Worm (Caenorhabditis elegans) whole organism, L2 larva: Measurements from ENCODE around the gene tsen-54.
A peak's percentile ranks its signal among the peaks of the same experiment; 100 is the strongest.

Experiments
- C34F6.9 ChIP-seq: fragments of 150-350 bp; optimal IDR thresholded peaks from 2 replicates; lab custom pipeline; 2014; ENCODE audit warnings: missing biosample characterization, missing genetic modification characterization
- F13H6.1 ChIP-seq: sonication (generic microtip); optimal IDR thresholded peaks from 2 replicates; lab custom pipeline; 2016; ENCODE audit warnings: missing genetic modification characterization, missing compliant biosample characterization
- R02D3.7 ChIP-seq: fragments of 150-350 bp; optimal IDR thresholded peaks from 2 replicates; lab custom pipeline; 2014; ENCODE audit warnings: missing biosample characterization, missing genetic modification characterization
- Y55F3AM.14 ChIP-seq: fragments of 200-800 bp; sonication (Bioruptor generic); optimal IDR thresholded peaks from 2 replicates; lab custom pipeline; 2018; ENCODE audit warnings: mild to moderate bottlenecking, missing genetic modification characterization, missing compliant biosample characterization
- aly-2 ChIP-seq: fragments of 150-350 bp; optimal IDR thresholded peaks from 2 replicates; lab custom pipeline; 2014; ENCODE audit warnings: missing biosample characterization, missing genetic modification characterization
- ama-1 ChIP-seq: fragments of 150-350 bp; optimal IDR thresholded peaks from 2 replicates; lab custom pipeline; 2018; ENCODE audit warnings: inconsistent platforms
- ceh-16 ChIP-seq: fragments of 150-350 bp; optimal IDR thresholded peaks from 2 replicates; lab custom pipeline; 2014; ENCODE audit warnings: missing biosample characterization, missing genetic modification characterization
- crh-2 ChIP-seq: sonication (generic microtip); optimal IDR thresholded peaks from 2 replicates; lab custom pipeline; 2017; ENCODE audit warnings: missing biosample characterization, missing genetic modification characterization
- dmd-4 ChIP-seq: sonication (generic microtip); optimal IDR thresholded peaks from 2 replicates; lab custom pipeline; 2017; ENCODE audit warnings: missing biosample characterization, missing genetic modification characterization
- egl-27 ChIP-seq: sonication (generic microtip); optimal IDR thresholded peaks from 3 replicates; lab custom pipeline; 2017; ENCODE audit warnings: missing biosample characterization, missing genetic modification reagents, missing genetic modification characterization
- elt-1 ChIP-seq: fragments of 150-350 bp; optimal IDR thresholded peaks from 2 replicates; lab custom pipeline; 2014; ENCODE audit warnings: missing biosample characterization, missing genetic modification characterization
- elt-3 ChIP-seq: sonication (generic microtip); optimal IDR thresholded peaks from 2 replicates; lab custom pipeline; 2017; ENCODE audit warnings: missing biosample characterization, missing genetic modification characterization
- fos-1 ChIP-seq: fragments of 150-350 bp; optimal IDR thresholded peaks from 2 replicates; lab custom pipeline; 2014; ENCODE audit warnings: missing biosample characterization, missing genetic modification characterization
- gmeb-1 ChIP-seq: fragments of 150-350 bp; optimal IDR thresholded peaks from 2 replicates; lab custom pipeline; 2014; ENCODE audit warnings: missing biosample characterization, missing genetic modification characterization
- lin-11 ChIP-seq: fragments of 150-350 bp; sonication (generic microtip); optimal IDR thresholded peaks from 2 replicates; lab custom pipeline; 2014; ENCODE audit warnings: missing biosample characterization, missing genetic modification characterization, inconsistent platforms, mixed read lengths
- lin-13 ChIP-seq: fragments of 150-350 bp; optimal IDR thresholded peaks from 2 replicates; lab custom pipeline; 2014; ENCODE audit warnings: missing biosample characterization, missing genetic modification reagents, missing genetic modification characterization
- lsy-2 ChIP-seq, 2 experiments: fragments of 150-350 bp in 1 of 2; sonication (generic microtip) in 1 of 2; optimal IDR thresholded peaks; 2 replicates each; lab custom pipeline; 2014 to 2017; ENCODE audit warnings: missing biosample characterization in 2 of 2, missing genetic modification characterization in 2 of 2
- mbf-1 ChIP-seq: sonication (generic microtip); optimal IDR thresholded peaks from 2 replicates; lab custom pipeline; 2017; ENCODE audit warnings: missing biosample characterization, missing genetic modification characterization
- mdl-1 ChIP-seq, 2 experiments: fragments of 150-350 bp in 1 of 2; sonication (generic microtip) in 1 of 2; optimal IDR thresholded peaks; 2 replicates each; lab custom pipeline; 2017; ENCODE audit warnings: missing biosample characterization in 2 of 2, missing genetic modification characterization in 2 of 2
- nhr-11 ChIP-seq: fragments of 150-350 bp; optimal IDR thresholded peaks from 2 replicates; lab custom pipeline; 2014; ENCODE audit warnings: missing biosample characterization, missing genetic modification characterization
- nhr-129 ChIP-seq: fragments of 150-350 bp; optimal IDR thresholded peaks from 2 replicates; lab custom pipeline; 2014; ENCODE audit warnings: missing biosample characterization, missing genetic modification characterization
- nhr-21 ChIP-seq: fragments of 150-350 bp; optimal IDR thresholded peaks from 2 replicates; lab custom pipeline; 2014; ENCODE audit warnings: missing biosample characterization, missing genetic modification characterization
- nhr-23 ChIP-seq: fragments of 150-350 bp; optimal IDR thresholded peaks from 2 replicates; lab custom pipeline; 2014; ENCODE audit warnings: missing biosample characterization, missing genetic modification reagents, missing genetic modification characterization
- nhr-25 ChIP-seq: fragments of 150-350 bp; sonication (generic microtip); optimal IDR thresholded peaks from 3 replicates; lab custom pipeline; 2014; ENCODE audit warnings: missing biosample characterization, missing genetic modification characterization
- nhr-6 ChIP-seq: fragments of 150-350 bp; optimal IDR thresholded peaks from 2 replicates; lab custom pipeline; 2014; ENCODE audit warnings: missing biosample characterization, missing genetic modification characterization
- nhr-77 ChIP-seq: fragments of 150-350 bp; optimal IDR thresholded peaks from 2 replicates; lab custom pipeline; 2014; ENCODE audit warnings: missing biosample characterization, missing genetic modification characterization
- peb-1 ChIP-seq: fragments of 150-350 bp; optimal IDR thresholded peaks from 2 replicates; lab custom pipeline; 2014; ENCODE audit warnings: missing biosample characterization, missing genetic modification characterization
- sem-4 ChIP-seq: fragments of 150-350 bp; optimal IDR thresholded peaks from 2 replicates; lab custom pipeline; 2014; ENCODE audit warnings: missing biosample characterization, missing genetic modification reagents, missing genetic modification characterization
- skn-1 ChIP-seq: sonication (generic microtip); optimal IDR thresholded peaks from 2 replicates; lab custom pipeline; 2017; ENCODE audit warnings: missing biosample characterization, missing genetic modification characterization
- sma-3 ChIP-seq: sonication (generic microtip); optimal IDR thresholded peaks from 2 replicates; lab custom pipeline; 2016; ENCODE audit warnings: missing genetic modification reagents, missing genetic modification characterization, missing compliant biosample characterization
- sma-9 ChIP-seq, 2 experiments: fragments of 150-350 bp in 1 of 2; sonication (generic microtip) in 1 of 2; optimal IDR thresholded peaks; 2 replicates each; lab custom pipeline; 2014 to 2016; ENCODE audit warnings: missing genetic modification characterization in 2 of 2, mild to moderate bottlenecking in 1 of 2, missing biosample characterization in 1 of 2, missing compliant biosample characterization in 1 of 2, missing genetic modification reagents in 1 of 2, moderate library complexity in 1 of 2
- snpc-4 ChIP-seq: fragments of 150-350 bp; optimal IDR thresholded peaks from 2 replicates; lab custom pipeline; 2014; ENCODE audit warnings: missing biosample characterization, missing genetic modification characterization
- unc-39 ChIP-seq: fragments of 150-350 bp; optimal IDR thresholded peaks from 2 replicates; lab custom pipeline; 2014; ENCODE audit warnings: missing biosample characterization, missing genetic modification characterization
- unc-55 ChIP-seq: fragments of 150-350 bp; sonication (generic microtip); optimal IDR thresholded peaks from 3 replicates; lab custom pipeline; 2014; ENCODE audit warnings: missing biosample characterization, missing genetic modification reagents, missing genetic modification characterization
- unc-62 ChIP-seq: fragments of 150-350 bp; optimal IDR thresholded peaks from 2 replicates; lab custom pipeline; 2014; ENCODE audit warnings: missing biosample characterization, missing genetic modification reagents, missing genetic modification characterization

The tsen-54 gene

DNA sequence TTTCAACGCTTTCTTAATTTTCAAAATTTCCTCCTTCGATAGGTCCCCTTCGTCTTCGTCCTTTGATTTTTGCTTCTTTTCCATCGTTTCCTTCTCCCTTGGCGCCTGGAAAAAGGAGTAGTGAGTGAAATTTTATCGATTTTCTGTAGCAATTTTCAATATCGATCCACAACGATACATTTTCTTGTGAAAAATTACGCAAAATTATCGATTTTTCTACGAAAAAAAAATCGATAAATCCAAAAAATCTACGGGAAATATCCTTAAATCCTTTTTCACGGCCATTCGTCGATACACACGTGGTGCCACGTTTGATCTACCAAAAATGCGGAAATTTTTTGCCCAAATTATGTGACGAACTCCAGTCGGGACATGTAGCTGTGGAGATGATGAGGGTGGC, 23.1 kb downstream of the tsen-54 start:
- TF ChIP-seq ama-1 (no peak), lin-13 (GFP tag; lab: Kevin White, UChicago) (no peak), C34F6.9 (tag; lab: Kevin White, UChicago) (no peak), elt-1 (tag; lab: Kevin White, UChicago) (no peak), crh-2 (no peak), R02D3.7 (tag; lab: Kevin White, UChicago) (no peak), sma-9 (GFP tag; optimal IDR thresholded peaks at IDR 0.05; lab: Kevin White, UChicago) (no peak), sma-9 (tag; optimal IDR thresholded peaks at IDR 0.05; lab: Kevin White, UChicago) (no peak), nhr-129 (tag; lab: Kevin White, UChicago) (no peak), snpc-4 (no peak), sma-3 (GFP tag; lab: Kevin White, UChicago) (no peak), skn-1 (tag; lab: Kevin White, UChicago) (no peak), unc-39 (tag; lab: Kevin White, UChicago) (no peak), aly-2 (no peak), unc-62 (no peak), F13H6.1 (tag; lab: Kevin White, UChicago) (no peak), dmd-4 (tag; lab: Kevin White, UChicago) (no peak), ceh-16 (tag; lab: Kevin White, UChicago) (no peak), lin-11 (no peak)

ce11 chrIV:1972271-1972670, 24.3 kb downstream of the tsen-54 start, which contains the start of gene Y76B12C.4:
TSS of gene Y76B12C.4 (minus strand) at chrIV:1972371.
- TF ChIP-seq nhr-21 (tag; lab: Kevin White, UChicago) (no peak), nhr-11 (tag; lab: Kevin White, UChicago) (no peak), unc-39 (tag; lab: Kevin White, UChicago) (no peak), nhr-6 (tag; lab: Kevin White, UChicago) (no peak)
- TF ChIP-seq, all 48 proteins: peak for 0

DNA sequence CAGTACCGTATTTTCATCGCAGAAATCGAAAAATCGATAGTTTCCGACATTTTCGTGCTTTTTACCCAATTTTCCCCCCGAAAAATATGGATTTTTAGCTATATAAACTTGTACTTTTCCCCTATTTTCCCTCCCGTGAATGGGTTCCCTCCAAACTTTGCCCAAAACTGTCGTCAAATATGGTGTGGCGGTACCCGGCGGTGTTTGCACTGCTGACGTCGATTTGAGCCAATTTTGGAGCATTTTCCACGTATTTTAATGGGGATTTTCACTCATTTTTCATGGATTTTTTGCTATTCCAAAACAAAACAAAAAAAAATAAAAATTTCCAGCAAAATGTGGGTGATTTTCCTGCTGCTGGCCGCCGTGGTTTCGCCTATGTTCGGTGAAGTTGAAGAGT, 25.4 kb downstream of the tsen-54 start, which contains the start of gene Y76B12C.3:
Gene Y76B12C.3, plus strand, starts transcription at position 334 of the 400 bp plus-strand sequence.
- TF ChIP-seq gmeb-1 (tag; lab: Kevin White, UChicago) (peak; percentile 18), unc-55 (peak; percentile 43), ceh-16 (tag; lab: Kevin White, UChicago) (no peak), lsy-2 (tag; optimal IDR thresholded peaks at IDR 0.05; lab: Kevin White, UChicago) (peak in 1 of 2 experiments; percentile 14)

DNA sequence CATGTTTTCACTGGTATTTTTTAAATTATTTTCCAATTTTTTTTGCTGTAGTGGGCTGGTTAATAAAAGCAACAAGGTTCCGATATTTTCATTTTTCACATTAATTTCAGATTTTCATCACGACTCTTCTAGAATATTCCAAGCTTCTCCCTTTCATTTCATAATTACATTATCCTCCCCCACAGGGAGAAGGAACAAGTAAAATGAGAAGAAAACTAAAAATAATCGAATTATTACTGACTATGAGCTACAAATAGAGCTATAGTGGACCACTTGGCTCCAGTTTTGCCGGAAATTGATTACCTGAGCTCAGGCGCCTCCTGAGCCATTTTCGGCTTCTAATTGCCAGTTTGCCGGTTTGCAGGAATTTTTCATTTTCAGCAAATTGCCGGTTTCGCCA, 27.6 kb downstream of the tsen-54 start:
- TF ChIP-seq fos-1 (no peak), ceh-16 (tag; lab: Kevin White, UChicago) (no peak), R02D3.7 (tag; lab: Kevin White, UChicago) (no peak), mbf-1 (tag; lab: Kevin White, UChicago) (no peak), mdl-1 (tag; optimal IDR thresholded peaks at IDR 0.05; lab: Kevin White, UChicago) (no peak), unc-55 (no peak), C34F6.9 (tag; lab: Kevin White, UChicago) (no peak), nhr-11 (tag; lab: Kevin White, UChicago) (no peak), sma-9 (GFP tag; optimal IDR thresholded peaks at IDR 0.05; lab: Kevin White, UChicago) (no peak), sma-9 (tag; optimal IDR thresholded peaks at IDR 0.05; lab: Kevin White, UChicago) (no peak), dmd-4 (tag; lab: Kevin White, UChicago) (no peak), elt-3 (no peak), egl-27 (no peak), unc-39 (tag; lab: Kevin White, UChicago) (no peak), crh-2 (no peak), nhr-77 (tag; lab: Kevin White, UChicago) (no peak), Y55F3AM.14 (GFP tag; lab: Kevin White, UChicago) (no peak)

DNA sequence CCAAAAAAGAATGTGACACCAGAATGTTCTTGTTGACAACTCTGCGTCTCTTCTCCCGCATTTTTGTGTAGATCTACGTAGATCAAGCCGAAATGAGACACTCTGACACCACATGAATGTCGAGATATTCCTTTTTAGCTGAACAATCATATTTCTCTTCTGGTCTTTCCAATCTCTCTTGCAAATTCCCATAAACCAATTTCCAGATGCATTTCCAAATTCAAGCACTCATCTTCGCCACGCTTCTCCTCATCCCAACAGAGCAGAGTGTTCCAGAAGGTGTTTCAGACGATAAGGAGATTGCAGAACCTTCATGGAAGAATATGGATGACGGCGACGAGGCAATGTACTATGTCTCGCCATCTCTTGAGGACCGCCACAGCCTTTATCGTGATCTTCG, 31.8 kb downstream of the tsen-54 start, which contains the start of gene Y76B12C.8:
Gene Y76B12C.8, plus strand, starts transcription at position 207 of the 400 bp plus-strand sequence.
- no peak for TF ChIP-seq peb-1 (tag; lab: Kevin White, UChicago)
- no peak for TF ChIP-seq dmd-4 (tag; lab: Kevin White, UChicago)
- TF ChIP-seq nhr-23, result no peak
- TF ChIP-seq C34F6.9 (tag; lab: Kevin White, UChicago), result no peak
- TF ChIP-seq aly-2, result no peak
- no peak for TF ChIP-seq egl-27
- TF ChIP-seq crh-2, result no peak
- no peak for TF ChIP-seq lin-11
- TF ChIP-seq nhr-6 (tag; lab: Kevin White, UChicago), result no peak
- no peak for TF ChIP-seq mdl-1 (tag; optimal IDR thresholded peaks at IDR 0.05; lab: Kevin White, UChicago)
- no peak for TF ChIP-seq gmeb-1 (tag; lab: Kevin White, UChicago)
- no peak for TF ChIP-seq sem-4 (tag; lab: Kevin White, UChicago)
- TF ChIP-seq nhr-25, result no peak
